Worm (Caenorhabditis elegans) whole organism, late embryonic: ENCODE measurements around the gene T19H12.6.

Source experiments
- T23F11.4 ChIP-seq: fragments of 200-800 bp; sonication (Bioruptor generic); optimal IDR thresholded peaks from 2 replicates; lab custom pipeline; 2018; ENCODE audit warnings: mild to moderate bottlenecking, missing genetic modification characterization, missing compliant biosample characterization
- dmd-4 ChIP-seq: sonication (generic microtip); optimal IDR thresholded peaks from 2 replicates; lab custom pipeline; 2016; ENCODE audit warnings: borderline replicate concordance, missing genetic modification characterization, missing compliant biosample characterization
- hlh-30 ChIP-seq: sonication (generic microtip); optimal IDR thresholded peaks from 2 replicates; lab custom pipeline; 2017; ENCODE audit warnings: antibody characterized with exemption, missing genetic modification characterization, missing compliant biosample characterization; ENCODE audit not compliant: insufficient read depth
- nhr-11 ChIP-seq: fragments of 150-350 bp; optimal IDR thresholded peaks from 2 replicates; lab custom pipeline; 2014; ENCODE audit warnings: missing biosample characterization, missing genetic modification characterization

ce11 chrV:4918091-4918624 is 40.7 kb upstream of the T19H12.6 start, which contains the start of gene C02E7.7:
- TF ChIP-seq nhr-11 (tag; lab: Kevin White, UChicago) (no peak), T23F11.4 (GFP tag; lab: Kevin White, UChicago) (no peak), dmd-4 (tag; lab: Kevin White, UChicago) (no peak), hlh-30 (no peak)
